Fruit fly (Drosophila melanogaster): ENCODE measurements around the gene CG42376.

The CG42376 gene

dm6 chrX:279097-279727, 24.5 kb downstream of the CG42376 start, which contains the start of the genes CG3777 and ewg (continued):
- peak; percentile 4 to 8 for TF ChIP-seq dpn (GFP tag; optimal IDR thresholded peaks at IDR 0.05)
- no peak for TF ChIP-seq danr (GFP tag; IDR thresholded peaks at IDR 0.05)
- TF ChIP-seq CG12104 (GFP tag; optimal IDR thresholded peaks at IDR 0.05) = no peak
- TF ChIP-seq CG12659 (GFP tag; optimal IDR thresholded peaks at IDR 0.05) = peak; percentile 70
- no peak for TF ChIP-seq Six4 (GFP tag; optimal IDR thresholded peaks at IDR 0.05)
- peak; percentile 46 for TF ChIP-seq Lhr (GFP tag; optimal IDR thresholded peaks at IDR 0.05)
- TF ChIP-seq MESR4 (GFP tag; optimal IDR thresholded peaks at IDR 0.05) = peak; percentile 58
- no peak for TF ChIP-seq hkb (optimal IDR thresholded peaks at IDR 0.05)
- TF ChIP-seq hkb (GFP tag; IDR thresholded peaks at IDR 0.05) = no peak
- peak; percentile 97 for TF ChIP-seq inv (GFP tag; IDR thresholded peaks at IDR 0.05; ENCODE audit: partially characterized antibody)
- peak; percentile 77 for TF ChIP-seq sqz (GFP tag; optimal IDR thresholded peaks at IDR 0.05)
- TF ChIP-seq sd (tag; optimal IDR thresholded peaks at IDR 0.05) = peak; percentile 92
- no peak for TF ChIP-seq D (optimal IDR thresholded peaks at IDR 0.05)
- no peak for TF ChIP-seq D (GFP tag; optimal IDR thresholded peaks at IDR 0.05)
- no peak for TF ChIP-seq Trl (optimal IDR thresholded peaks at IDR 0.05)
- TF ChIP-seq Trl (GFP tag; optimal IDR thresholded peaks at IDR 0.05) = no peak
- no peak for TF ChIP-seq fd96Cb (tag; optimal IDR thresholded peaks at IDR 0.05)
- TF ChIP-seq CG34224 (GFP tag; IDR thresholded peaks at IDR 0.05; ENCODE audit: partially characterized antibody) = peak; percentile 94
- TF ChIP-seq wek (GFP tag; optimal IDR thresholded peaks at IDR 0.05) = peak; percentile 7
- TF ChIP-seq jing (GFP tag; optimal IDR thresholded peaks at IDR 0.05) = no peak
- no peak for TF ChIP-seq corto (GFP tag; optimal IDR thresholded peaks at IDR 0.05)
- TF ChIP-seq H15 (GFP tag; IDR thresholded peaks at IDR 0.05) = no peak
- no peak for TF ChIP-seq CG12942 (GFP tag; optimal IDR thresholded peaks at IDR 0.05)
- TF ChIP-seq Ets97D (GFP tag; optimal IDR thresholded peaks at IDR 0.05) = peak; percentile 79
- peak; percentile 35 for TF ChIP-seq Hmr (GFP tag; optimal IDR thresholded peaks at IDR 0.05)
- no peak for TF ChIP-seq CG32772 (GFP tag; IDR thresholded peaks at IDR 0.05)
- no peak for TF ChIP-seq Hr78 (GFP tag; optimal IDR thresholded peaks at IDR 0.05)
- TF ChIP-seq grn (GFP tag; optimal IDR thresholded peaks at IDR 0.05) = no peak
- TF ChIP-seq emc (GFP tag; optimal IDR thresholded peaks at IDR 0.05) = no peak
- no peak for TF ChIP-seq pfk (GFP tag; optimal IDR thresholded peaks at IDR 0.05)
- TF ChIP-seq CG11093 (GFP tag; IDR thresholded peaks at IDR 0.05) = no peak
- TF ChIP-seq nom (GFP tag; optimal IDR thresholded peaks at IDR 0.05) = peak; percentile 24
- TF ChIP-seq bbx (GFP tag; IDR thresholded peaks at IDR 0.05; ENCODE audit: partially characterized antibody) = peak; percentile 99
- no peak for TF ChIP-seq eve (GFP tag; optimal IDR thresholded peaks at IDR 0.05)
- no peak for TF ChIP-seq CG5953 (GFP tag; IDR thresholded peaks at IDR 0.05)
- no peak for TF ChIP-seq bowl (GFP tag; IDR thresholded peaks at IDR 0.05)
- TF ChIP-seq chm (GFP tag; IDR thresholded peaks at IDR 0.05) = no peak
- TF ChIP-seq ewg (GFP tag; optimal IDR thresholded peaks at IDR 0.05) = peak; percentile 97
- TF ChIP-seq Hsf (GFP tag; optimal IDR thresholded peaks at IDR 0.05) = no peak
- no peak for TF ChIP-seq Sox102F (GFP tag; optimal IDR thresholded peaks at IDR 0.05)
- no peak for TF ChIP-seq Spps (tag; optimal IDR thresholded peaks at IDR 0.05)
- no peak for TF ChIP-seq CG12155 (GFP tag; optimal IDR thresholded peaks at IDR 0.05)
- TF ChIP-seq chif (GFP tag; optimal IDR thresholded peaks at IDR 0.05) = no peak
- TF ChIP-seq H2.0 (GFP tag; IDR thresholded peaks at IDR 0.05) = no peak
- no peak for TF ChIP-seq CG17568 (GFP tag; optimal IDR thresholded peaks at IDR 0.05)
- TF ChIP-seq cato (GFP tag; optimal IDR thresholded peaks at IDR 0.05; ENCODE audit: borderline replicate concordance) = no peak
- no peak for TF ChIP-seq Asciz (GFP tag; optimal IDR thresholded peaks at IDR 0.05)
- peak; percentile 16 for TF ChIP-seq CG3163 (GFP tag; optimal IDR thresholded peaks at IDR 0.05)
- no peak for TF ChIP-seq CG6689 (GFP tag; IDR thresholded peaks at IDR 0.05)
- peak; percentile 80 for TF ChIP-seq Dp (GFP tag; optimal IDR thresholded peaks at IDR 0.05)
- no peak for TF ChIP-seq Nf-YC (tag; optimal IDR thresholded peaks at IDR 0.05)

All from whole organism, embryonic.